Fruit fly (Drosophila melanogaster) whole organism, embryonic: ENCODE measurements around the gene CG34179.

Experiments
- Abd-B ChIP-seq: fragments of 200-800 bp; sonication (Bioruptor generic); optimal IDR thresholded peaks from 2 replicates; lab custom pipeline; 2018; ENCODE audit warnings: missing biosample characterization, mild to moderate bottlenecking, missing genetic modification characterization, moderate library complexity
- Awh ChIP-seq: fragments of 200-800 bp; sonication (Bioruptor generic); IDR thresholded peaks from 2 replicates; pipeline ENCODE4, ENCODE4 v1.3.6; 2022; ENCODE audit warnings: missing biosample characterization, missing genetic modification characterization
- CG10267 ChIP-seq: fragments of 200-800 bp; sonication (Bioruptor generic); optimal IDR thresholded peaks from 2 replicates; lab custom pipeline; 2018; ENCODE audit warnings: missing biosample characterization, mild to moderate bottlenecking, missing genetic modification characterization, moderate library complexity
- CG10462 ChIP-seq: fragments of 200-800 bp; sonication (Bioruptor generic); optimal IDR thresholded peaks from 2 replicates; lab custom pipeline; 2016; ENCODE audit warnings: missing biosample characterization, missing genetic modification characterization
- CG10979 ChIP-seq: fragments of 200-800 bp; sonication (Bioruptor generic); optimal IDR thresholded peaks from 2 replicates; lab custom pipeline; 2018; ENCODE audit warnings: missing biosample characterization, mild to moderate bottlenecking, missing genetic modification characterization, moderate library complexity
- CG12236 ChIP-seq: fragments of 200-800 bp; sonication (Bioruptor generic); optimal IDR thresholded peaks from 2 replicates; lab custom pipeline; 2016; ENCODE audit warnings: missing biosample characterization, missing genetic modification characterization
- CG12744 ChIP-seq: fragments of 200-800 bp; sonication (Bioruptor generic); optimal IDR thresholded peaks from 2 replicates; lab custom pipeline; 2016; ENCODE audit warnings: missing biosample characterization, missing genetic modification characterization
- CG13624 ChIP-seq: fragments of 200-800 bp; sonication (Bioruptor generic); optimal IDR thresholded peaks from 2 replicates; lab custom pipeline; 2016; ENCODE audit warnings: missing biosample characterization, missing genetic modification characterization
- CG15514 ChIP-seq: fragments of 200-800 bp; sonication (Bioruptor generic); optimal IDR thresholded peaks from 3 replicates; lab custom pipeline; 2017; ENCODE audit warnings: missing biosample characterization, missing genetic modification characterization, mild to moderate bottlenecking, moderate library complexity, missing genetic modification reagents
- CG2875 ChIP-seq: fragments of 200-800 bp; sonication (Bioruptor generic); optimal IDR thresholded peaks from 2 replicates; lab custom pipeline; 2017; ENCODE audit warnings: missing biosample characterization, mild to moderate bottlenecking, missing genetic modification characterization, missing genetic modification reagents
- CG32767 ChIP-seq: fragments of 200-800 bp; sonication (Bioruptor generic); IDR thresholded peaks from 2 replicates; pipeline ENCODE4 v1.3.6; 2022; ENCODE audit warnings: missing biosample characterization, missing genetic modification characterization
- CG4424 ChIP-seq: fragments of 200-800 bp; sonication (Bioruptor generic); optimal IDR thresholded peaks from 3 replicates; lab custom pipeline; 2016; ENCODE audit warnings: missing biosample characterization, missing genetic modification characterization
- CG4854 ChIP-seq: fragments of 200-800 bp; sonication (Bioruptor generic); optimal IDR thresholded peaks from 2 replicates; lab custom pipeline; 2016; ENCODE audit warnings: missing biosample characterization, missing genetic modification characterization, inconsistent platforms
- CG6272 ChIP-seq: fragments of 200-800 bp; sonication (Bioruptor generic); IDR thresholded peaks from 2 replicates; pipeline ENCODE4 v1.3.6; 2022; ENCODE audit warnings: missing biosample characterization, missing genetic modification characterization
- CG6689 ChIP-seq: fragments of 200-800 bp; sonication (Bioruptor generic); IDR thresholded peaks from 2 replicates; pipeline ENCODE4 v1.3.6; 2022; ENCODE audit warnings: missing biosample characterization, missing genetic modification characterization
- CG7372 ChIP-seq: fragments of 200-800 bp; sonication (Bioruptor generic); IDR thresholded peaks from 2 replicates; pipeline ENCODE4 v1.3.6; 2022; ENCODE audit warnings: missing biosample characterization, missing genetic modification characterization
- CG7786 ChIP-seq: fragments of 200-800 bp; sonication (Bioruptor generic); optimal IDR thresholded peaks from 2 replicates; lab custom pipeline; 2016; ENCODE audit warnings: missing biosample characterization, missing genetic modification characterization
- CG7987 ChIP-seq: fragments of 200-800 bp; sonication (Bioruptor generic); optimal IDR thresholded peaks from 2 replicates; lab custom pipeline; 2018; ENCODE audit warnings: missing biosample characterization, mild to moderate bottlenecking, missing genetic modification characterization, moderate library complexity
- CG9727 ChIP-seq: fragments of 200-800 bp; sonication (Bioruptor generic); optimal IDR thresholded peaks from 3 replicates; lab custom pipeline; 2017; ENCODE audit warnings: missing biosample characterization, mild to moderate bottlenecking, missing genetic modification characterization
- CG9797 ChIP-seq: fragments of 200-800 bp; sonication (Bioruptor generic); optimal IDR thresholded peaks from 3 replicates; lab custom pipeline; 2018; ENCODE audit warnings: missing biosample characterization, mild to moderate bottlenecking, missing genetic modification characterization
- CkIIα-i1 ChIP-seq: fragments of 200-800 bp; sonication (Bioruptor generic); IDR thresholded peaks from 2 replicates; pipeline ENCODE4 v1.3.6; 2022; ENCODE audit warnings: missing biosample characterization, missing genetic modification characterization
- Dad ChIP-seq: fragments of 200-800 bp; sonication (Bioruptor generic); optimal IDR thresholded peaks from 3 replicates; lab custom pipeline; 2016; ENCODE audit warnings: missing biosample characterization, missing genetic modification characterization
- Drgx ChIP-seq: fragments of 200-800 bp; sonication (Bioruptor generic); IDR thresholded peaks from 2 replicates; pipeline ENCODE4 v1.3.6; 2022; ENCODE audit warnings: missing biosample characterization, missing genetic modification characterization
- Hey ChIP-seq: fragments of 200-800 bp; sonication (Bioruptor generic); optimal IDR thresholded peaks from 3 replicates; lab custom pipeline; 2018; ENCODE audit warnings: missing biosample characterization, mild to moderate bottlenecking, missing genetic modification characterization
- HmgD ChIP-seq: fragments of 200-800 bp; sonication (Bioruptor generic); optimal IDR thresholded peaks from 3 replicates; lab custom pipeline; 2016; ENCODE audit warnings: missing biosample characterization, missing genetic modification characterization
- Hmr ChIP-seq: fragments of 200-800 bp; sonication (Bioruptor generic); optimal IDR thresholded peaks from 3 replicates; lab custom pipeline; 2017; ENCODE audit warnings: mild to moderate bottlenecking, missing biosample characterization, missing genetic modification reagents, missing genetic modification characterization
- Hr39 ChIP-seq: fragments of >200 bp; optimal IDR thresholded peaks from 2 replicates; lab custom pipeline; 2017
- Mad ChIP-seq: fragments of 200-800 bp; sonication (Bioruptor generic); optimal IDR thresholded peaks from 2 replicates; lab custom pipeline; 2016; ENCODE audit warnings: missing biosample characterization, missing genetic modification characterization
- NK7.1 ChIP-seq: fragments of 200-800 bp; sonication (Bioruptor generic); optimal IDR thresholded peaks from 3 replicates; lab custom pipeline; 2016; ENCODE audit warnings: missing biosample characterization, missing genetic modification characterization
- Sry-β ChIP-seq: fragments of 200-800 bp; sonication (Bioruptor generic); optimal IDR thresholded peaks from 2 replicates; lab custom pipeline; 2018; ENCODE audit warnings: missing biosample characterization, mild to moderate bottlenecking, missing genetic modification characterization, moderate library complexity
- Xrp1 ChIP-seq: fragments of 200-800 bp; sonication (Bioruptor generic); IDR thresholded peaks from 2 replicates; pipeline ENCODE4 v1.3.6; 2022; ENCODE audit warnings: missing biosample characterization, missing genetic modification characterization
- danr ChIP-seq: fragments of 200-800 bp; sonication (Bioruptor generic); IDR thresholded peaks from 2 replicates; pipeline ENCODE4 v1.3.6; 2022; ENCODE audit warnings: missing biosample characterization, missing genetic modification characterization
- dm ChIP-seq: fragments of 200-800 bp; sonication (Bioruptor generic); optimal IDR thresholded peaks from 3 replicates; lab custom pipeline; 2016; ENCODE audit warnings: missing biosample characterization, missing genetic modification characterization
- emc ChIP-seq: fragments of 200-800 bp; sonication (Bioruptor generic); optimal IDR thresholded peaks from 2 replicates; lab custom pipeline; 2016; ENCODE audit warnings: missing biosample characterization, missing genetic modification characterization
- grn ChIP-seq: fragments of 200-800 bp; sonication (Bioruptor generic); optimal IDR thresholded peaks from 3 replicates; lab custom pipeline; 2017; ENCODE audit warnings: missing biosample characterization, missing genetic modification characterization
- gro ChIP-seq: fragments of 200-800 bp; sonication (Bioruptor generic); optimal IDR thresholded peaks from 2 replicates; lab custom pipeline; 2016; ENCODE audit warnings: missing biosample characterization, missing genetic modification characterization
- ind ChIP-seq: fragments of 200-800 bp; sonication (Bioruptor generic); optimal IDR thresholded peaks from 3 replicates; lab custom pipeline; 2016; ENCODE audit warnings: missing biosample characterization, missing genetic modification characterization
- inv ChIP-seq: fragments of 200-800 bp; sonication (Bioruptor generic); IDR thresholded peaks from 2 replicates; pipeline ENCODE4 v1.3.6; 2022; ENCODE audit warnings: missing biosample characterization, missing genetic modification characterization; ENCODE audit not compliant: partially characterized antibody
- nmo ChIP-seq: fragments of 200-800 bp; sonication (Bioruptor generic); optimal IDR thresholded peaks from 2 replicates; lab custom pipeline; 2018; ENCODE audit warnings: missing biosample characterization, mild to moderate bottlenecking, missing genetic modification characterization, moderate library complexity
- onecut ChIP-seq: fragments of 200-800 bp; sonication (Bioruptor generic); IDR thresholded peaks from 2 replicates; pipeline ENCODE4 v1.3.6; 2022; ENCODE audit warnings: missing biosample characterization, missing genetic modification characterization
- otp ChIP-seq: fragments of 200-800 bp; sonication (Bioruptor generic); IDR thresholded peaks from 3 replicates; pipeline ENCODE4, ENCODE4 v1.3.6; 2022; ENCODE audit warnings: missing biosample characterization, missing genetic modification characterization
- pan ChIP-seq, 4 experiments: fragments of >200 bp in 3 of 4; fragments of 200-800 bp in 1 of 4; sonication (Bioruptor generic) in 1 of 4; optimal IDR thresholded peaks in 3 of 4; IDR thresholded peaks in 1 of 4; 2 replicates each; pipeline versions ENCODE4 v1.3.6 to Lab custom; 2017 to 2022; ENCODE audit warnings: missing biosample characterization in 2 of 4, missing genetic modification characterization in 2 of 4, mixed read lengths in 1 of 4
- pb ChIP-seq: fragments of 200-800 bp; sonication (Bioruptor generic); optimal IDR thresholded peaks from 3 replicates; lab custom pipeline; 2016; ENCODE audit warnings: missing biosample characterization, missing genetic modification characterization
- sc ChIP-seq, 3 experiments: fragments of >200 bp in 2 of 3; fragments of 200-800 bp in 1 of 3; sonication (Bioruptor generic) in 1 of 3; optimal IDR thresholded peaks; 2 replicates in 2 of 3; 3 replicates in 1 of 3; lab custom pipeline; 2017; ENCODE audit warnings: mild to moderate bottlenecking in 1 of 3, missing biosample characterization in 1 of 3, missing genetic modification characterization in 1 of 3, missing genetic modification reagents in 1 of 3
- seq ChIP-seq: fragments of 200-800 bp; sonication (Bioruptor generic); IDR thresholded peaks from 2 replicates; pipeline ENCODE4 v1.3.6; 2022; ENCODE audit warnings: missing biosample characterization, missing genetic modification characterization
- ssp ChIP-seq: fragments of 200-800 bp; sonication (Bioruptor generic); IDR thresholded peaks from 2 replicates; pipeline ENCODE4 v1.3.6; 2022; ENCODE audit warnings: missing biosample characterization, missing genetic modification characterization
- unc-4 ChIP-seq: fragments of 200-800 bp; sonication (Bioruptor generic); IDR thresholded peaks from 2 replicates; pipeline ENCODE4 v1.3.6; 2022; ENCODE audit warnings: missing biosample characterization, missing genetic modification characterization; ENCODE audit not compliant: partially characterized antibody
- wdn ChIP-seq: fragments of 200-800 bp; sonication (Bioruptor generic); IDR thresholded peaks from 2 replicates; pipeline ENCODE4 v1.3.6; 2022; ENCODE audit warnings: missing biosample characterization, missing genetic modification characterization
- z ChIP-seq: fragments of 200-800 bp; sonication (Bioruptor generic); IDR thresholded peaks from 3 replicates; pipeline ENCODE4 v1.3.6; 2022; ENCODE audit warnings: missing biosample characterization, missing genetic modification characterization
- zf30C ChIP-seq: fragments of 200-800 bp; sonication (Bioruptor generic); optimal IDR thresholded peaks from 3 replicates; lab custom pipeline; 2018; ENCODE audit warnings: missing biosample characterization, mild to moderate bottlenecking, missing genetic modification characterization
- zfh1 ChIP-seq: fragments of 200-800 bp; sonication (Bioruptor generic); IDR thresholded peaks from 3 replicates; pipeline ENCODE4 v1.3.6; 2022; ENCODE audit warnings: missing biosample characterization, missing genetic modification characterization
- zfh2 ChIP-seq: fragments of 200-800 bp; sonication (Bioruptor generic); optimal IDR thresholded peaks from 2 replicates; lab custom pipeline; 2016; ENCODE audit warnings: missing biosample characterization, missing genetic modification characterization

Gene CG34179

DNA sequence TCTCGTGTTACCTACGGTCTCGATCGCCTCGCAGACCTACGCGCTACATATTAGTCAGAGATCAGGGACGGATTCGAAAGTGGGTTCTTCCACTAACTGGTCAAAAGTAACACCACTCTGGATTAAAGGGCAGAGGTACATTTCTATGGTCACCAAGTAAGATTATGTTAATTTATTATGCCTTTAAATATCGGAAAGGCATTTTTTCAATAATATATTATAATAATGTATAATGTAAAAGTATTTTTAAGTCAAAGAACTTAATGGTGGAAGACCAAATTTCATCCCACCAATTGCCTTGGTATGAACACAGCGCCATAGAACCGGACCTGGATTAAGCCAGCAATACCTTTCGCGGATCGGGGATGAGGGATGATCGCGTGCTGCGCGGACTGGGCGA, 25.7 kb downstream of the CG34179 start:
- TF ChIP-seq CG32767 (no peak), pb (no peak), CkIIα-i1 (GFP tag; lab: Robert Waterston, UW) (no peak), NK7.1 (GFP tag; lab: Kevin White, UChicago) (no peak), Sry-β (GFP tag; lab: Kevin White, UChicago) (no peak), inv (GFP tag; lab: Robert Waterston, UW) (no peak), CG9727 (peak; percentile 52), unc-4 (no peak), CG7987 (no peak), Drgx (GFP tag; lab: Robert Waterston, UW) (no peak), Hr39 (no peak), seq (GFP tag; lab: Robert Waterston, UW) (no peak), CG2875 (GFP tag; lab: Kevin White, UChicago) (no peak), HmgD (no peak), pan (optimal IDR thresholded peaks at IDR 0.05; lab: Kevin White, UChicago) (no peak), pan (GFP tag; optimal IDR thresholded peaks at IDR 0.05 in 1 of 2, IDR thresholded peaks at IDR 0.05 in 1 of 2) (no peak), Dad (no peak), CG6272 (GFP tag; lab: Robert Waterston, UW) (no peak), CG12236 (no peak), otp (GFP tag; lab: Robert Waterston, UW) (no peak), Xrp1 (GFP tag; lab: Robert Waterston, UW) (peak; percentile 62), CG7372 (GFP tag; lab: Robert Waterston, UW) (no peak), grn (GFP tag; lab: Kevin White, UChicago) (no peak), CG7786 (GFP tag; lab: Kevin White, UChicago) (no peak), CG15514 (GFP tag; lab: Kevin White, UChicago) (no peak), Hmr (GFP tag; lab: Kevin White, UChicago) (no peak), emc (GFP tag; lab: Kevin White, UChicago) (no peak), z (GFP tag; lab: Robert Waterston, UW) (no peak), CG9797 (GFP tag; lab: Kevin White, UChicago) (no peak), CG4854 (GFP tag; lab: Kevin White, UChicago) (no peak), CG4424 (GFP tag; lab: Kevin White, UChicago) (peak; percentile 13), nmo (GFP tag; lab: Kevin White, UChicago) (peak; percentile 57), zfh2 (GFP tag; lab: Kevin White, UChicago) (no peak), CG13624 (GFP tag; lab: Kevin White, UChicago) (no peak), dm (GFP tag; lab: Kevin White, UChicago) (no peak), zfh1 (GFP tag; lab: Robert Waterston, UW) (no peak), sc (optimal IDR thresholded peaks at IDR 0.05; lab: Kevin White, UChicago) (no peak), sc (GFP tag; optimal IDR thresholded peaks at IDR 0.05; lab: Kevin White, UChicago) (no peak), Hey (tag; lab: Kevin White, UChicago) (no peak), gro (GFP tag; lab: Kevin White, UChicago) (no peak), CG12744 (GFP tag; lab: Kevin White, UChicago) (no peak), zf30C (no peak), CG6689 (GFP tag; lab: Robert Waterston, UW) (0 out of 2 replicates have a peak, but pooled peaks have one; percentile 24), CG10979 (peak; percentile 47), danr (GFP tag; lab: Robert Waterston, UW) (no peak), Abd-B (GFP tag; lab: Kevin White, UChicago) (no peak), wdn (GFP tag; lab: Robert Waterston, UW) (no peak), Mad (GFP tag; lab: Kevin White, UChicago) (no peak), onecut (GFP tag; lab: Robert Waterston, UW) (no peak), Awh (GFP tag; lab: Robert Waterston, UW) (no peak), ind (GFP tag; lab: Kevin White, UChicago) (no peak), CG10267 (no peak), ssp (GFP tag; lab: Robert Waterston, UW) (no peak), CG10462 (GFP tag; lab: Kevin White, UChicago) (no peak)
